Worm (Caenorhabditis elegans) whole organism, dauer: ENCODE data around the gene pgp-9.

Experiments used
- unc-62 ChIP-seq: sonication (generic microtip); optimal IDR thresholded peaks from 2 replicates; lab custom pipeline; 2017; ENCODE audit warnings: missing biosample characterization, missing genetic modification reagents, missing genetic modification characterization

Gene pgp-9

ce11 chrV:17754999-17755398 lies 693 bp upstream of the pgp-9 start:
- no peak for TF ChIP-seq unc-62

DNA sequence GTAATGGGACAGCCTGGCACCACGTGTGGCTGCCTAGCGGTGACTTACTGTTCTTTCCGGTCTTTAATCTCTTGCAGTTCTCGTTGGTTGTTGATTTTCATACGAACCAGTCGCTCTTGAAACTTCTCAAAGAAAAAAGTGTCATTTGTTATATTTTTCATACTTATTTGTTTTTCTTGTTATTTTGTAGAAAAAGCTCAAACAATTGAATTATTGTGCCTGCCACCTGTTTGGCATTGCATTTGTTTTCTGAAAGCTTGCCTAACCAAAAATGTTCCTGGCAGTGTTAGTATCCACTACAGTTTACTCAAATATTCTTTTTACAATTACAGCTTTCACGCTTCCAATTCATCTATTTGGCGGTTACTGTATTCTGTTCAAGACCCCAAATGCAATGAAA lies 9.4 kb downstream of the pgp-9 start, which contains the start of the genes C47A10.16 and srh-283:
Gene C47A10.16 (minus strand): TSS at position 101 of the 400 bp plus-strand sequence.
Gene srh-283 (plus strand): TSS at position 272 of the 400 bp plus-strand sequence.
- TF ChIP-seq unc-62 = no peak

- no peak for TF ChIP-seq unc-62
Measured at ce11 chrV:17767249-17767648, 11.6 kb downstream of the pgp-9 start, which contains the start of gene srh-284. TSS of gene srh-284 (plus strand) at chrV:17767549.

DNA sequence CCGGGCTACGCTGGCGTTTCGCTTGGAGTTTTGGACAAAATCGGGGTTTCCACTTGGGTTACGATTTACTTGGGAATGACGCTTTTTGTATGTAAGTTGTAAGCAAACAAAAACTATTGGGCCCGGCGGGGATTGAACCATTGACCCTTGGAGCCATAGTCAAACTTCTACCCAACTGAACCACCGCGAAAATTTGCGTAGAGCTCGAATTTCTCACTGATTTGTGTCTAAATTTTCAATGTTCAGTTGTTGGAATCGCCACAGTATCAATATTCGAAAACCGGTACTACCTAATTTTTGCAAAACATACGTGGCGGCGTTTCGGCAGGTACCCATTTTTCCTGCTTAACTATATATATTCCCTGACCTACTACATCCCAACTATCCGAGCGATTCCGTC lies 12.1 kb downstream of the pgp-9 start:
- no peak for TF ChIP-seq unc-62

DNA sequence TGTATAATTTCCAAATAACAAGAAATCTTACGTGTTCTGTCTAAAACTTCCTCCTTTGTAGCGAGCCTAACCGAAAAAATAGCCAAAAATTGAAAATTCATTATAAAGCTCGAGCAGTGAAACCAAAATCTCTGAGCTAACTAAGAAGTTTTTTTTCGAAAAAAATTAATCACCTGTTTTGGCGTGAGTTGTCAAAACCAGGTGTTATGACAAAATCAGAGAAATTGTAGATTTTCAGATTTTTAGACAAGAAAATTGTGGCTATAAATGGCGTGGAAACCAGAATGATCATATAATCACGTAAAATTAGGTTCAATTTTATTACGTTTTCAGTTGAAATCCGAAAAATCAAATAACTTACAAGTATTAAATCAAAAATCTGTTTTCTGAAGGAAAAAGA lies 17.4 kb downstream of the pgp-9 start, which contains the start of gene sre-21:
Gene sre-21 (minus strand): TSS at position 101 of the 400 bp plus-strand sequence.
- no peak for TF ChIP-seq unc-62

DNA sequence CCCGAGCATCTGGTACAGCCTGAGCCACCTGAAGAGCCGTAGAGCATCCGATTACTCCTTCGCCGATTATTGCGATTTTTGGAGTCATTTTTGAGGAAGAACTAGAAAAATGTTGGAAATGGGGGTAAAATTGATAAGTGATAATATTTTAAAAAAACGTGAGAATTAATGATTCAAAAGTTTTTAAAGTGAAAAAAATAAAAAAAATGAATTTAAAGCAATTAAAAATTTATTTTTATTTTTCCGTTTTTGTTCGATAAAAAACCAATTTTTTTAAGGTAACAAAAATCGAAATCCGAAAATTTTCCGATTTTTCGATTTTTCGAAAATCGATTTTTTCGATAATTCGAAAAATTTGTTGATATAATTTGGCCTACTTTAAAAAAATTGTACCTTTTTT lies 21.4 kb downstream of the pgp-9 start, which contains the start of gene ddo-1:
Gene ddo-1 (minus strand): TSS at position 101 of the 400 bp plus-strand sequence.
- no peak for TF ChIP-seq unc-62

ce11 chrV:17777624-17778023 lies 21.9 kb downstream of the pgp-9 start, which contains the start of gene C47A10.12:
TSS of gene C47A10.12 (plus strand) at chrV:17777924.
- TF ChIP-seq unc-62 = no peak

DNA sequence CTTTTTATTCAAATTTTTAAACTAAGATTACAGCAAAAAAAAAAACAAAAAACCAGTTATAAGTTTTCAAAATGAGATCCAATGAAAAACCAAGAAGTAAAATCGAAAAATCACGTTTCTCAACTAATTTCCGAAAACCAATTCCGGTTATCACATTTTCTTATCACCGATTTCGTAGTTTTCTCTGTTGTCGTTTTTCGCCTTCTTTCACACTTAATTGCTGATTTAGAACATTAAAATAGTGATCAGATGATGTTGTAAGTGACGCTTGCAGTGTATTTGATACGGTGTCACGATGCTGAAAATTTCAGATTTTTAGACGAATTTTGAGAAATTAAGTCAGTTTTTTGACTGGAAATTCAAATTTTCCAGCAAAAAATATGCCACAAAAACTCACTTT lies 24.6 kb downstream of the pgp-9 start:
- TF ChIP-seq unc-62 = no peak

DNA sequence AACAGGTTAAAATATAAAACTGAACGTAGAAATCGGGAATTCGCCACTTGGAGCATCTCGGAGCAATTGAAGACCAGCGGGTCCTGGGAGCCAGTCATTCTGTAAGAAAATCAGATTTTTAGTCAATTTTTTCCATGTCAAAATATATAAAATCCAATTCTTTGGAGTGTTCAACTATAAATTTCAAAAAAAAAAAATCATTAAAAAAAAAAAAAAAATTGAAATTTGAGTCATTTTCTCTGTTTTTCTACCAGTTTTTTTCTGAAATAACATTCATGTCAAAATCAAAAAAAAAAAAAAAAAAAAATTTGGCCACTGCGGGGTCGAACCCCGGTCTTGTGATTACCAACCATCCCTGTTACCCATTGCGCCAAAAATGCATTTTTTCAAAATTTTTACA lies 27.9 kb downstream of the pgp-9 start, which contains the start of gene srab-12:
Gene srab-12 (minus strand): TSS at position 101 of the 400 bp plus-strand sequence.
- TF ChIP-seq unc-62 = no peak

DNA sequence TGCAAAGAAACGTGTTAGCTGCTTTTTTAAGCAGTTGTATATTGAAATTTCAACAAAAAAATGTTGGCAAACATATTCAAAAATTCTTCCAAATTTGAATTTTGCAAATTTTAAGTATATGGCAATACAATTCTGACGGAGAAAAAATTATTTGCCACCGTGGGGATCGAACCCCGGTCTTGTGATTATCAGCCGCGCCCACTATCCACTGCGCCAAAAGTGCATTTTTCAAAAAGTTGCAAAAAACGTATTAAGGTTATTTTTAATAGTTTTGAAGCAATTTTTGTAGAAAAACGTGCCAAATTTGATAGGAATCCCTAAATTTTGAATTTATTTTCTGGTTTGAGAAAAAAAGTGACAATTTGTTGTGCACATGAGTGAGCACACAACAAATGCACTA lies 28.7 kb downstream of the pgp-9 start:
- no peak for TF ChIP-seq unc-62

- TF ChIP-seq unc-62 = no peak
Measured at ce11 chrV:17790191-17790590, 34.5 kb downstream of the pgp-9 start, which contains the start of gene srh-290. TSS of gene srh-290 (plus strand) at chrV:17790491.

DNA sequence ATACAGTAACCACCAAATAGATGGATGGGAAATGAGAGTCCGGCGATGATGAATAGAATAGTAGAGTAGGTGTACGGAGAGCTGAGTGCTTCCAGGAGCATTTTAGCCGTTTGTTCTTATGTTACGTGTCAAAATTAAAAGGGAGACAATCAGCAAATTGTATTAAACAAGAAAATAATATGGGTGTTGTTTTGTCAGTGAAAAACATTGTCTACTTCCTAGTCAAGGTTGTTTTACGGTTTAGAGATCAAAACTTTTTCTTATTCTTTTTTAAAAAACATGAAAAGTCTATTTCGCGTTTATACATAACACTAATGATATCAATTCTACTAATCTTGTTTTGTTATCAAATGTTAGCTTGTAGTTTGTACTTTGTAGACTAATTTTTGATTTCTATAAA lies 38.3 kb downstream of the pgp-9 start, which contains the start of gene srh-289:
Gene srh-289 (minus strand): TSS at position 101 of the 400 bp plus-strand sequence.
- TF ChIP-seq unc-62 = no peak

DNA sequence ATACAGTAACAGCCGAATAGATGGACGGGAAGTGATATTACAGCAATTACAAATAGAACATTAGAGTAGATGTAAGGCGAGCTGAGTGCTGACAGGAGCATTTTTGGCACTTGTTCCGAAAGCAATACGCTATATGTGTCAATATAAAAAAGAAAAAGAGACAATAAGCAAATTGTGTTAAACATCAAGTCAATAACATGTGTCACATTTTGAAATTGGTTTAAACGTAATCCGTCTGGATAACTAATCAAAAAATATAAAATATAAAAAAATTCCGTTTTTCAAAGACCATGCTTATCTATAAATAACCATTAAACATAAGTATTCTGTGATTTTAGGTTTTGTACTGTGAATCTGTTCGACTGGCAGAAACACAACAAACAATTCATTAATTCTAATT lies 40.0 kb downstream of the pgp-9 start, which contains the start of gene srh-288:
Gene srh-288 (minus strand): TSS at position 101 of the 400 bp plus-strand sequence.
- no peak for TF ChIP-seq unc-62

DNA sequence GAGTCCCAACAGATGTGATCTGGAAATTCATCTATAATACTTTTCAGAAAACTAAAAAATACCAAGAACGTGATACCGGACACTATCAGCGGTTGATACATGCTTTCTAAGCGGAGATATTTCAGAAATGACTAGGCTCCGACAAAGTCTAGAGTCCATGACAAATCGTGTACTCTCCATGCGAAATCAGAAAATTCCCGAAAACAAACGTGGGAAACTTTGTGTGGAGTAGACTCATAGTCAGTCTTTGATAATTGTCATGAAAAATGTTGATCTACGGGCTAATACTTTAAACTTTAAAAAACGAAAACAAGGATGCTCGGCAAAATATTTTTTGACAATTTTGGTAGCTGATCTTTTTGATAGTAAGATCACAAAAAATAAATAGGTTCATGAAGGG lies 43.1 kb downstream of the pgp-9 start, which contains the start of gene srx-18:
Gene srx-18 (minus strand): TSS at position 101 of the 400 bp plus-strand sequence.
- no peak for TF ChIP-seq unc-62

- no peak for TF ChIP-seq unc-62
Measured at ce11 chrV:17800538-17800937, 44.8 kb downstream of the pgp-9 start, which contains the start of gene srh-287. TSS of gene srh-287 (plus strand) at chrV:17800838.

DNA sequence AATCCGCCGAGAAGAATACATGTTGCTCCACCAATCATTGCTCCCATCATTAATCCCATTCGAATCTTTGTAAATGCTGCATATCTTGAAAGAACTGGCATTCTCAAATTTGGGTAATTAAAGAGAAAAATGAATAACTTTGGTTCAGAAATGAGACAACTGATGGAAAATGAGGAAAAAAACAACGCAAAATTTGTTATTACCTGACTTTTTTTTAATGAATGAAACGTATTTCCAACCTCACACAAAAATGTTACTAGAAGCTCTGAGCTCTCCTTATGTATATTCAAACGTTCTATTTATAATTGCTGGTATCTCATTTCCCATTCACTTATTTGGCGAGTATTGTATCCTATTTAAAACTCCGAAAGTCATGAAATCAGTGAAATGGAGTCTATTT lies 46.8 kb downstream of the pgp-9 start, which contains the start of the genes Y94A7B.11 and srh-292:
Gene Y94A7B.11 (minus strand): TSS at position 101 of the 400 bp plus-strand sequence.
Gene srh-292 (plus strand): TSS at position 251 of the 400 bp plus-strand sequence.
- TF ChIP-seq unc-62 = no peak

DNA sequence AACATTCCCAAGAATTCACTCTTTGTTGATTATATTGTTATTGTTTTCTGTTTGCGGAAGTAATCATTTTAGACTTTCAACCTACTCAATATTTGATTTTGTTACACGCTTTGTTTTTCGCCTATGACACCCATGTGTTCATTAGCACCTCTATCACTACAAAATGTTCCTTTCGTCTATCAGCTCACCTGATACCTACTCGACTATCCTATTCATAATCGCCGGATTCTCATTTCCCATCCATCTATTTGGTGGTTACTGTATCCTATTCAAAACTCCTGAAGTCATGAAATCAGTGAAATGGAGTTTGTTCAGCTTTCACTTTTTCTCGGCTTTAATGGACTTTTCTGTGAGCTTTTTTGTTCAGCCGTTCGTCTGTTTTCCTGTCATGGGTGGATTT lies 49.6 kb downstream of the pgp-9 start, which contains the start of gene srh-291:
Gene srh-291 (plus strand): TSS at position 301 of the 400 bp plus-strand sequence.
- no peak for TF ChIP-seq unc-62

- TF ChIP-seq unc-62 = no peak
Measured at ce11 chrV:17810053-17810452, 54.4 kb downstream of the pgp-9 start, which contains the start of gene srh-296. TSS of gene srh-296 (plus strand) at chrV:17810353.
